Worm (Caenorhabditis elegans): ENCODE measurements around the gene npp-27.

Gene npp-27

DNA sequence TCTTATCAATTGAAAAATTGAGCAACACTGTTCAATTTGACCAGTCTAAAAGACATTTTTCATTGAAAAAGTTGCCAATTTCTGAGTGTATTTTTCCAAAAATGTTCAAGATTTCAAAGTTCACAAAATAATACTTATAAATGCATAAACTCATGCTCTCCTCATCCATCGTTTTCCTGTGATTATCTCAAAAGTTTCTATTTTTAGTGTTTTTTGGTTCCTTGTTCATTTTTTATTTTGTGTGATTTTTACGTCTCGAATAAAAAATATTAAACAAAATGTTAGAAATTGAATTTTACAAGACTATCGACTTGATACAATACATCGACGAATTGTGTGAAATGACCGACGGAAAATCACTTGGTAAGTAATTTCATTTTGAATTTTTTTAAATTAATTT lies 28.3 kb downstream of the npp-27 start, which contains the start of gene atic-1:
Gene atic-1, plus strand, starts transcription at position 301 of the 400 bp plus-strand sequence.
- TF ChIP-seq F13H6.1 (tag; optimal IDR thresholded peaks at IDR 0.05) = no peak
- no peak for TF ChIP-seq ceh-34 (tag; optimal IDR thresholded peaks at IDR 0.05)
- no peak for TF ChIP-seq elt-4 (tag; optimal IDR thresholded peaks at IDR 0.05)
- no peak for TF ChIP-seq Y22D7AL.16 (tag; optimal IDR thresholded peaks at IDR 0.05)
- no peak for TF ChIP-seq pag-3 (tag; optimal IDR thresholded peaks at IDR 0.05; ENCODE audit: borderline replicate concordance)
- no peak for TF ChIP-seq ceh-19 (GFP tag; optimal IDR thresholded peaks at IDR 0.05)
- no peak for TF ChIP-seq C08G9.2 (tag; optimal IDR thresholded peaks at IDR 0.05)
- TF ChIP-seq eyg-1 (tag; optimal IDR thresholded peaks at IDR 0.05) = no peak

DNA sequence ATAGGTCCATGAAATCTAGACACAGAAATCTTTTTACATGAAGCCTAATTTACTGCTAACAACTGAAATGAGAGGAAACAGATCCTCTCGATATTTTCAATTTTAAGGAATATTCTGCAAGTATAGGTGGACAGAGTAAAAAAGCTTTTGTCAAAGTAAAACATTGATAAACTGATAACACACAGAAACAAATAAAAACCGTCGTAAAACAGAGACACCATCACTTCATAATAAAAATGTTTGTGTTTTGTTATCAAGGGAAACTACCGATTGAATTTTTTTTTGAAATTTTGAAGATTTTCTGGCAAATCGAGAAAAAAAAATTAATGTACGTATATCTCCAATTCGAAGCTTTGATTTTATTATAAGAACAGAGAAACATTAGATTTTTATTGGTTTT lies 28.9 kb downstream of the npp-27 start:
- no peak for TF ChIP-seq lim-6 (tag; optimal IDR thresholded peaks at IDR 0.05)
- TF ChIP-seq ceh-9 (tag; optimal IDR thresholded peaks at IDR 0.05) = no peak
- no peak for TF ChIP-seq gmeb-2 (tag; optimal IDR thresholded peaks at IDR 0.05)
- no peak for TF ChIP-seq ceh-18 (tag; optimal IDR thresholded peaks at IDR 0.05)
- no peak for TF ChIP-seq che-1 (tag; optimal IDR thresholded peaks at IDR 0.05)

DNA sequence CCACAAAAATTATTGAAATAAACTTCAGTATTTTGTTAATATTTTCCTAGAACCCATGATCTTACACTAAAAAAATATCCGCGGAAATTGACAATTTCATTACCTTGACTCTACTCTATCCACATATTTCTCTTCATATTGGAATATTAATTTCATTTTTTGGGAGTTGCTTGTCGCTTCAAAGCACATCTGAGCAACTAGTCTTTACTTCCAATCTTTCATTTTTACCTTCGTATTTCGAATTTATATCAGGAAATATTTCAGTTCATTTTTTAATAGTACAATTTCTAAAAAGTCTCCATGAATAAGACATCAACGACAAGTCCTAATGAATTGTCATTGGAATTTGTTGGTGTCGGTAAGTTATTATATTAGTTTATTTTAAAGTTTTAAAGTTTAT lies 31.0 kb downstream of the npp-27 start, which contains the start of gene srt-73:
Gene srt-73, plus strand, starts transcription at position 301 of the 400 bp plus-strand sequence.
- no peak for TF ChIP-seq pqm-1 (tag; optimal IDR thresholded peaks at IDR 0.05)
- TF ChIP-seq gmeb-2 (tag; optimal IDR thresholded peaks at IDR 0.05) = no peak
- no peak for TF ChIP-seq ahr-1 (tag; optimal IDR thresholded peaks at IDR 0.05)
- no peak for TF ChIP-seq ceh-19 (GFP tag; optimal IDR thresholded peaks at IDR 0.05)

DNA sequence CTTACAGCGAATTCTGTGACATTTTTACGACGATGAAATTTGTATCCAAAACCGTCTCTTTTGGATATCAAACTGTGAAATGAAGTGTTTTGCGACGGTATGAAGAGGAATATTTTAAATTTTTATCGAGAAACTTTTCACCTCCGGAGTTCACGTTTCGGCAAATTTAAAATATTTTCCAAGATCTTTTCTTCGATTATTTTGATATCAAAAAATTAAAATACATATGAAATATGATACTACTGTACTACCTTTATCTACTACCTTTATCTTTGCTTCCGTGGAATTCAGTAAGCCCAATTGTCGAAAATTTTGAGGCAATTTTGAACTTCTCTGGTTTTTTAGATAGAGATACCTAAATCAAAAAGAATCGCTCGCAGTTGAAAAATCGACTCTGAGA lies 32.3 kb downstream of the npp-27 start, which contains the start of gene kin-26:
Gene kin-26, minus strand, starts transcription at position 101 of the 400 bp plus-strand sequence.
- TF ChIP-seq K09A11.1 (tag; optimal IDR thresholded peaks at IDR 0.05; ENCODE audit: insufficient read depth) (no peak), lin-11 (tag; optimal IDR thresholded peaks at IDR 0.05) (no peak), pag-3 (tag; optimal IDR thresholded peaks at IDR 0.05; ENCODE audit: borderline replicate concordance) (no peak), nfya-1 (tag; optimal IDR thresholded peaks at IDR 0.05) (no peak), fkh-6 (tag; optimal IDR thresholded peaks at IDR 0.05) (no peak), sdc-2 (tag; optimal IDR thresholded peaks at IDR 0.05) (no peak), hlh-15 (tag; optimal IDR thresholded peaks at IDR 0.05) (no peak), pha-2 (tag; optimal IDR thresholded peaks at IDR 0.05) (no peak), elt-2 (tag; optimal IDR thresholded peaks at IDR 0.05) (no peak), npax-4 (tag; optimal IDR thresholded peaks at IDR 0.05) (no peak), pax-1 (tag; optimal IDR thresholded peaks at IDR 0.05) (no peak), ceh-18 (tag; optimal IDR thresholded peaks at IDR 0.05) (no peak)

DNA sequence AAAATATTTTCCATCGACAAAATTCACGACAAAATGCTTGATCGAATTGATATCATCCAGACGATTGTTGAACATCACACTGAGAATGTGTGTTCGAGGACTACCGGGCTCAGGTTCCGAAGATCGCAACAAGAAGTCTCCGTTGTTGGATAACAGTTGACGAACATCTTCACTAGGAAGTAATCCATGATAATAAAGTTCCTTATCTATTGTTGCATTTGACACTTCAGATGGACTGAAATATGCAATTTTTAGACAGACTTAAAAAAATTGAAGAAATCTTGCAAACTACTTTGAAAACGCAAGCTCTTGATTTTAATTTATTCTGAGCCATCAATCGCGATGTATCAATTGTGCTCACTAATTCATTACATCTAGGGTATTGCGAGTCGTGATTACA lies 32.8 kb downstream of the npp-27 start:
- no peak for TF ChIP-seq sdc-2 (tag; optimal IDR thresholded peaks at IDR 0.05)
- TF ChIP-seq tbx-7 (tag; optimal IDR thresholded peaks at IDR 0.05) = no peak
- TF ChIP-seq F13H6.1 (tag; optimal IDR thresholded peaks at IDR 0.05) = no peak

DNA sequence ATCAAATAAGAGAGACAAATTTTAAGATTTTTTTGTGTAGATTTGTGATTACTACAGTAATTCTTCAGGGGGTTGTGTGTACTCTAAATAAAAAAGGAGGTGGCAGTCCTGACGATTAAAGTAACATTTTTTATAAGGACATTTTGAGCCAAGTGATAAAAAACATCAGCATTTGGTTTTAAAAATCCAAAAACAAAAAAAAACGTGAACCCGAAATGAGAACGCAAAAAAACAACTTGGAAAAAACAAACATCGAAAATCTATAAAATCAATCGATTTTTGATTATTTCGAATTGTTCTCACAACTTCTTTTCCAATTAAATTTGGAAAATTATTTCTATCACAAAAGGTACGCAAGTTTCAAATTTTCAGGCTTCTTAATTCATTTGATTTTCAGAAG lies 39.6 kb downstream of the npp-27 start, which contains the start of gene T06C10.3:
Gene T06C10.3, plus strand, starts transcription at position 301 of the 400 bp plus-strand sequence.
- TF ChIP-seq pag-3 (tag; optimal IDR thresholded peaks at IDR 0.05; ENCODE audit: borderline replicate concordance) = no peak

DNA sequence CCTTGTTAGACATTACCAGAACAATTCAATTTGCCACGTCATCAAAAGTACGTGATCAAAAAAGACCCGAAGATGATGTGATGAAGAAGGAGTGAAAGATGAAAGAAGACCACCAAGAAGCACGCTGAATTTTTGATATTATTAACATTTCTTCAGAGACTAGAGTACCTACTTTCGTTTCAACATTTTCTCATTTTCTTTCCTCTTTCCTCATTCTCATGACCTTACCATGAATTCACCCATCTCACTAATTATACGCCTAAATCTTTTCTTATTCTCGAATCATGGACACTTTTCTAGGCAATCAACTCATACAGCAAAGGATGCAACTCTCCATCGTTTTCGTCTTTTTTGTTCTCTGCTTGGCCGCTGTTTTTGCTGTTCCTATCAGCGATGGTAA lies 41.4 kb downstream of the npp-27 start, which contains the start of gene flp-10:
Gene flp-10, plus strand, starts transcription at position 301 of the 400 bp plus-strand sequence.
- TF ChIP-seq K02D7.2 (tag; optimal IDR thresholded peaks at IDR 0.05) (no peak), pag-3 (tag; optimal IDR thresholded peaks at IDR 0.05; ENCODE audit: borderline replicate concordance) (no peak), che-1 (tag; optimal IDR thresholded peaks at IDR 0.05) (no peak), ceh-9 (tag; optimal IDR thresholded peaks at IDR 0.05) (no peak), sox-2 (GFP tag; IDR thresholded peaks at IDR 0.05) (no peak)

Measured in whole organism, late embryonic.